Worm (Caenorhabditis elegans) whole organism, L1 larva: Measurements from ENCODE around the gene ufl-1.

Source experiments
- C16A3.4 ChIP-seq: fragments of 150-350 bp; optimal IDR thresholded peaks from 2 replicates; lab custom pipeline; 2014; ENCODE audit warnings: missing biosample characterization, missing genetic modification characterization
- C34B4.2 ChIP-seq: sonication (generic microtip); optimal IDR thresholded peaks from 2 replicates; lab custom pipeline; 2017; ENCODE audit warnings: mild to moderate bottlenecking, missing genetic modification characterization, missing compliant biosample characterization
- F16B12.6 ChIP-seq: fragments of 150-350 bp; optimal IDR thresholded peaks from 2 replicates; lab custom pipeline; 2014; ENCODE audit warnings: missing biosample characterization, missing genetic modification characterization
- Y116A8C.19 ChIP-seq: sonication (generic microtip); optimal IDR thresholded peaks from 2 replicates; lab custom pipeline; 2016; ENCODE audit warnings: missing compliant biosample characterization, missing genetic modification characterization, borderline replicate concordance
- aha-1 ChIP-seq: fragments of 150-350 bp; optimal IDR thresholded peaks from 2 replicates; lab custom pipeline; 2014; ENCODE audit warnings: missing biosample characterization, missing genetic modification characterization
- alr-1 ChIP-seq: fragments of 200-800 bp; sonication (Bioruptor generic); optimal IDR thresholded peaks from 2 replicates; lab custom pipeline; 2018; ENCODE audit warnings: borderline replicate concordance, mild to moderate bottlenecking, missing genetic modification characterization, missing compliant biosample characterization
- aly-2 ChIP-seq: fragments of 150-350 bp; optimal IDR thresholded peaks from 2 replicates; lab custom pipeline; 2014; ENCODE audit warnings: missing biosample characterization, missing genetic modification characterization
- ama-1 ChIP-seq: fragments of 150-350 bp; optimal IDR thresholded peaks from 2 replicates; lab custom pipeline; 2014
- ceh-63 ChIP-seq: fragments of 200-800 bp; sonication (Bioruptor generic); optimal IDR thresholded peaks from 2 replicates; lab custom pipeline; 2018; ENCODE audit warnings: mild to moderate bottlenecking, missing genetic modification characterization, missing compliant biosample characterization
- ceh-82 ChIP-seq, 3 experiments: fragments of 150-350 bp in 1 of 3; sonication (generic microtip) in 2 of 3; optimal IDR thresholded peaks; 2 replicates each; lab custom pipeline; 2014 to 2017; ENCODE audit warnings: missing biosample characterization in 3 of 3, missing genetic modification characterization in 3 of 3
- ceh-88 ChIP-seq: fragments of 200-800 bp; sonication (Bioruptor generic); IDR thresholded peaks from 2 replicates; pipeline ENCODE4 v1.3.6; 2022; ENCODE audit warnings: missing genetic modification characterization, missing compliant biosample characterization
- ceh-90 ChIP-seq: sonication (generic microtip); optimal IDR thresholded peaks from 2 replicates; lab custom pipeline; 2016; ENCODE audit warnings: missing genetic modification characterization, missing compliant biosample characterization
- dpl-1 ChIP-seq, 3 experiments: fragments of 150-350 bp in 2 of 3; sonication (generic microtip) in 1 of 3; optimal IDR thresholded peaks; 2 replicates each; lab custom pipeline; 2014 to 2017; ENCODE audit warnings: missing biosample characterization in 3 of 3, missing genetic modification characterization in 3 of 3, missing genetic modification reagents in 3 of 3
- efl-1 ChIP-seq, 4 experiments: fragments of 150-350 bp; optimal IDR thresholded peaks in 3 of 4; peaks in 1 of 4; 1 replicate in 1 of 4; 2 replicates in 3 of 4; lab custom pipeline; 2014; ENCODE audit warnings: missing biosample characterization in 2 of 4, missing genetic modification characterization in 2 of 4, missing genetic modification reagents in 2 of 4
- egl-13 ChIP-seq: sonication (generic microtip); optimal IDR thresholded peaks from 2 replicates; lab custom pipeline; 2016; ENCODE audit warnings: missing genotype, missing genetic modification reagents, missing genetic modification characterization, missing compliant biosample characterization
- egl-27 ChIP-seq, 2 experiments: fragments of 150-350 bp in 1 of 2; sonication (generic microtip); optimal IDR thresholded peaks; 3 replicates each; lab custom pipeline; 2017 to 2018; ENCODE audit warnings: missing biosample characterization in 2 of 2, missing genetic modification characterization in 2 of 2, missing genetic modification reagents in 2 of 2
- elt-2 ChIP-seq: sonication (generic microtip); optimal IDR thresholded peaks from 2 replicates; lab custom pipeline; 2016; ENCODE audit warnings: missing genetic modification characterization, mild to moderate bottlenecking, inconsistent platforms, missing compliant biosample characterization, missing genetic modification reagents
- elt-3 ChIP-seq, 6 experiments: fragments of 150-350 bp in 1 of 6; sonication (generic microtip); optimal IDR thresholded peaks; 2 replicates each; lab custom pipeline; 2017 to 2018; ENCODE audit warnings: missing biosample characterization in 6 of 6, missing genetic modification characterization in 6 of 6, inconsistent platforms in 1 of 6
- fkh-4 ChIP-seq: sonication (generic microtip); optimal IDR thresholded peaks from 2 replicates; lab custom pipeline; 2016; ENCODE audit warnings: missing compliant biosample characterization, missing genetic modification characterization, borderline replicate concordance
- fkh-8 ChIP-seq: sonication (generic microtip); optimal IDR thresholded peaks from 2 replicates; lab custom pipeline; 2016; ENCODE audit warnings: mild to moderate bottlenecking, missing genetic modification characterization, missing compliant biosample characterization
- fos-1 ChIP-seq: fragments of 150-350 bp; optimal IDR thresholded peaks from 2 replicates; lab custom pipeline; 2014; ENCODE audit warnings: missing biosample characterization, missing genetic modification characterization
- grh-1 ChIP-seq: fragments of 200-800 bp; sonication (Bioruptor generic); IDR thresholded peaks from 2 replicates; pipeline ENCODE4 v1.3.6; 2022; ENCODE audit warnings: missing genetic modification reagents, missing genetic modification characterization, missing compliant biosample characterization
- hlh-4 ChIP-seq: sonication (generic microtip); optimal IDR thresholded peaks from 2 replicates; lab custom pipeline; 2016; ENCODE audit warnings: mild to moderate bottlenecking, missing genetic modification characterization, missing compliant biosample characterization
- isw-1 ChIP-seq: fragments of 200-800 bp; sonication (Bioruptor generic); IDR thresholded peaks from 2 replicates; pipeline ENCODE4 v1.3.6; 2022; ENCODE audit warnings: missing genetic modification characterization, missing compliant biosample characterization
- jun-1 ChIP-seq: fragments of 150-350 bp; optimal IDR thresholded peaks from 2 replicates; lab custom pipeline; 2014; ENCODE audit warnings: missing biosample characterization, missing genetic modification reagents, missing genetic modification characterization
- lin-13 ChIP-seq: fragments of 150-350 bp; optimal IDR thresholded peaks from 2 replicates; lab custom pipeline; 2014; ENCODE audit warnings: missing biosample characterization, missing genetic modification reagents, missing genetic modification characterization
- lin-14 ChIP-seq: fragments of 200-800 bp; sonication (Bioruptor generic); optimal IDR thresholded peaks from 2 replicates; lab custom pipeline; 2018; ENCODE audit warnings: mild to moderate bottlenecking, missing genetic modification characterization, moderate library complexity, missing compliant biosample characterization
- lin-15B ChIP-seq: fragments of 150-350 bp; sonication (generic microtip); optimal IDR thresholded peaks from 3 replicates; lab custom pipeline; 2014; ENCODE audit warnings: missing biosample characterization, missing genetic modification characterization
- lin-35 ChIP-seq, 2 experiments: fragments of 150-350 bp; optimal IDR thresholded peaks; 2 replicates each; lab custom pipeline; 2014; ENCODE audit warnings: missing biosample characterization in 2 of 2, missing genetic modification characterization in 2 of 2, missing genetic modification reagents in 2 of 2
- lin-39 ChIP-seq: fragments of 150-350 bp; optimal IDR thresholded peaks from 2 replicates; lab custom pipeline; 2014; ENCODE audit warnings: missing biosample characterization, missing genetic modification reagents, missing genetic modification characterization
- lir-3 ChIP-seq: sonication (generic microtip); optimal IDR thresholded peaks from 2 replicates; lab custom pipeline; 2016; ENCODE audit warnings: mild to moderate bottlenecking, missing genetic modification characterization, moderate library complexity, missing compliant biosample characterization; ENCODE audit not compliant: poor library complexity
- lsy-2 ChIP-seq, 2 experiments: fragments of 150-350 bp; optimal IDR thresholded peaks; 2 replicates each; lab custom pipeline; 2014; ENCODE audit warnings: missing biosample characterization in 2 of 2, missing genetic modification characterization in 2 of 2
- mab-9 ChIP-seq: fragments of 200-800 bp; sonication (Bioruptor generic); IDR thresholded peaks from 2 replicates; pipeline ENCODE4 v1.3.6; 2022; ENCODE audit warnings: missing genetic modification reagents, missing genetic modification characterization, missing compliant biosample characterization
- mep-1 ChIP-seq: fragments of 150-350 bp; optimal IDR thresholded peaks from 2 replicates; lab custom pipeline; 2014; ENCODE audit warnings: missing biosample characterization, missing genetic modification characterization
- nhr-19 ChIP-seq: fragments of 200-800 bp; sonication (Bioruptor generic); conservative IDR thresholded peaks from 2 replicates; pipeline ENCODE4 v1.3.6; 2022; ENCODE audit warnings: missing genetic modification characterization, missing compliant biosample characterization
- nhr-20 ChIP-seq: sonication (generic microtip); optimal IDR thresholded peaks from 2 replicates; lab custom pipeline; 2016; ENCODE audit warnings: mild to moderate bottlenecking, missing genetic modification characterization, missing compliant biosample characterization
- nhr-84 ChIP-seq: sonication (generic microtip); optimal IDR thresholded peaks from 2 replicates; lab custom pipeline; 2017; ENCODE audit warnings: missing biosample characterization, missing genetic modification characterization
- nhr-85 ChIP-seq: sonication (generic microtip); peaks from one replicate; lab custom pipeline; 2016; ENCODE audit warnings: missing genetic modification characterization, inconsistent platforms, missing compliant biosample characterization
- pag-3 ChIP-seq: sonication (generic microtip); optimal IDR thresholded peaks from 2 replicates; lab custom pipeline; 2017; ENCODE audit warnings: missing genetic modification characterization, mild to moderate bottlenecking, missing compliant biosample characterization, antibody characterized with exemption, borderline replicate concordance; ENCODE audit not compliant: insufficient read depth
- pqm-1 ChIP-seq: sonication (generic microtip); optimal IDR thresholded peaks from 3 replicates; lab custom pipeline; 2017; ENCODE audit warnings: missing biosample characterization, missing genetic modification characterization
- snu-23 ChIP-seq: sonication (generic microtip); optimal IDR thresholded peaks from 2 replicates; lab custom pipeline; 2016; ENCODE audit warnings: missing genetic modification characterization, missing compliant biosample characterization
- swsn-7 ChIP-seq: sonication (generic microtip); optimal IDR thresholded peaks from 2 replicates; lab custom pipeline; 2016; ENCODE audit warnings: missing genetic modification characterization, missing compliant biosample characterization
- unc-30 ChIP-seq: sonication (generic microtip); optimal IDR thresholded peaks from 2 replicates; lab custom pipeline; 2017; ENCODE audit warnings: missing biosample characterization, missing genetic modification characterization
- unc-62 ChIP-seq: fragments of 150-350 bp; optimal IDR thresholded peaks from 2 replicates; lab custom pipeline; 2014; ENCODE audit warnings: missing biosample characterization, missing genetic modification reagents, missing genetic modification characterization
- unc-98 ChIP-seq: fragments of 200-800 bp; sonication (Bioruptor generic); IDR thresholded peaks from 2 replicates; pipeline ENCODE4 v1.3.6; 2022; ENCODE audit warnings: missing genetic modification characterization, missing compliant biosample characterization
- vab-15 ChIP-seq: sonication (generic microtip); optimal IDR thresholded peaks from 2 replicates; lab custom pipeline; 2017; ENCODE audit warnings: missing genotype, mild to moderate bottlenecking, missing genetic modification characterization, missing compliant biosample characterization
- zag-1 ChIP-seq: fragments of 150-350 bp; optimal IDR thresholded peaks from 2 replicates; lab custom pipeline; 2014; ENCODE audit warnings: missing biosample characterization, missing genetic modification characterization
- ztf-4 ChIP-seq: fragments of 150-350 bp; optimal IDR thresholded peaks from 2 replicates; lab custom pipeline; 2014; ENCODE audit warnings: missing biosample characterization, missing genetic modification characterization

Gene ufl-1

DNA sequence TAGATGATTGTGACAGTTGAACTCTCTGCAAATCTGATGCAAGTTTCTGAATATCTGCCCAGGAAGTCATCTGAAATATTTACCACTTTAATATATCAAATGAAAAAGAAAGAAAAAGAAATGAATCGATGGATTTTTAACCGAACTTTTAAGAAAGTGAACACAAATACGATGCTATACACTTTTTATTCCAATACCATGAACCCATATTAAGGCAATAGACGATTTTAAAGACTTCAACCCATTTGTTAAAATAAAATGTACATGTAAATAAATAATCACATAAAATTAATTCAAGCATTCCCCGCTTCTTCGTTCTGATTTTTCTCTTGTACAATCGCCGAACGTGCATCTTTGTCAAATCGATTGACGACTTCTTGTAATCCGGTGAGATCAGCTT lies at the start of gene ufl-1:
ufl-1 (minus strand) TSS at position 70 of the 400 bp plus-strand sequence.
- TF ChIP-seq efl-1 (optimal IDR thresholded peaks at IDR 0.05; lab: Kevin White, UChicago) (no peak), efl-1 (GFP tag; optimal IDR thresholded peaks at IDR 0.05 in 1 of 2; lab: Kevin White, UChicago) (peak in 1 of 2 experiments; percentile 50), aha-1 (tag; lab: Kevin White, UChicago) (no peak)
- TF ChIP-seq, all 84 proteins: peak for 1

ce11 chrIV:7084632-7085160 lies 48.0 kb upstream of the ufl-1 start, which contains the start of gene rps-4:
Gene rps-4 (minus strand): TSS chrIV:7084682.
- TF ChIP-seq alr-1 (tag; lab: Kevin White, UChicago) (no peak), ztf-4 (tag; lab: Kevin White, UChicago) (peak; percentile 54), elt-2 (tag; lab: Kevin White, UChicago) (peak; percentile 75), jun-1 (tag; lab: Kevin White, UChicago) (peak; percentile 75), fkh-8 (tag; lab: Kevin White, UChicago) (peak; percentile 90), Y116A8C.19 (tag; lab: Kevin White, UChicago) (no peak), aly-2 (tag; lab: Kevin White, UChicago) (peak; percentile 23), C34B4.2 (tag; lab: Kevin White, UChicago) (no peak), efl-1 (optimal IDR thresholded peaks at IDR 0.05; lab: Kevin White, UChicago) (peak; percentile 88 to 91), efl-1 (GFP tag; optimal IDR thresholded peaks at IDR 0.05 in 1 of 2; lab: Kevin White, UChicago) (peak; percentile 83 to 97), C16A3.4 (tag; lab: Kevin White, UChicago) (peak; percentile 95), pag-3 (tag; lab: Kevin White, UChicago) (no peak), ceh-88 (peak; percentile 77), nhr-85 (tag; lab: Kevin White, UChicago) (peak; percentile 90), pqm-1 (no peak), ama-1 (lab: Kevin White, UChicago) (peak; percentile 19), lir-3 (tag; lab: Kevin White, UChicago) (peak; percentile 74), aha-1 (tag; lab: Kevin White, UChicago) (no peak), mab-9 (no peak), lin-14 (peak; percentile 96), lin-39 (tag; lab: Kevin White, UChicago) (peak; percentile 59), snu-23 (GFP tag; lab: Kevin White, UChicago) (peak; percentile 95), isw-1 (GFP tag; lab: Robert Waterston, UW) (peak; percentile 90), F16B12.6 (tag; lab: Kevin White, UChicago) (peak; percentile 65), grh-1 (GFP tag; lab: Robert Waterston, UW) (peak; percentile 80), egl-13 (tag; lab: Kevin White, UChicago) (peak; percentile 82), zag-1 (tag; lab: Kevin White, UChicago) (no peak), nhr-19 (GFP tag; lab: Robert Waterston, UW) (peak; percentile 94), ceh-63 (GFP tag; lab: Kevin White, UChicago) (no peak), fkh-4 (tag; lab: Kevin White, UChicago) (peak; percentile 26), lin-15B (tag; lab: Kevin White, UChicago) (peak; percentile 98), ceh-90 (tag; lab: Kevin White, UChicago) (peak; percentile 58), nhr-84 (no peak), ceh-82 (tag; optimal IDR thresholded peaks at IDR 0.05; lab: Kevin White, UChicago) (peak; percentile 74 to 95 (median 74)), lin-35 (GFP tag; optimal IDR thresholded peaks at IDR 0.05; lab: Kevin White, UChicago) (peak; percentile 91 to 93), mep-1 (peak; percentile 96), unc-98 (peak; percentile 34; the same call in 1 of the 2 replicates), egl-27 (tag; optimal IDR thresholded peaks at IDR 0.05; lab: Kevin White, UChicago) (no peak), nhr-20 (tag; lab: Kevin White, UChicago) (peak; percentile 93), fos-1 (tag; lab: Kevin White, UChicago) (peak; percentile 61), dpl-1 (GFP tag; optimal IDR thresholded peaks at IDR 0.05; lab: Kevin White, UChicago) (peak; percentile 82 to 87 (median 83)), elt-3 (tag; optimal IDR thresholded peaks at IDR 0.05; lab: Kevin White, UChicago) (peak in 3 of 6 experiments; percentile 24 to 95 (median 72)), vab-15 (tag; lab: Kevin White, UChicago) (no peak), lsy-2 (tag; optimal IDR thresholded peaks at IDR 0.05; lab: Kevin White, UChicago) (peak; percentile 91 to 95), unc-30 (tag; lab: Kevin White, UChicago) (no peak), hlh-4 (tag; lab: Kevin White, UChicago) (no peak), swsn-7 (tag; lab: Kevin White, UChicago) (peak; percentile 91), unc-62 (GFP tag; lab: Kevin White, UChicago) (no peak), lin-13 (peak; percentile 86)
